Worm (Caenorhabditis elegans) whole organism, young adult: ENCODE data around the gene H41C03.2.

ENCODE experiments used
- F52B5.7 ChIP-seq: sonication (generic microtip); optimal IDR thresholded peaks from 2 replicates; lab custom pipeline; 2016; ENCODE audit warnings: mild to moderate bottlenecking, missing genetic modification characterization, missing compliant biosample characterization
- F57C9.4 ChIP-seq: sonication (generic microtip); optimal IDR thresholded peaks from 2 replicates; lab custom pipeline; 2017; ENCODE audit warnings: mild to moderate bottlenecking, missing genetic modification characterization, missing compliant biosample characterization
- K11D2.4 ChIP-seq: fragments of 200-800 bp; sonication (Bioruptor generic); IDR thresholded peaks from 2 replicates; pipeline ENCODE4 v1.3.6; 2022; ENCODE audit warnings: missing genetic modification reagents, missing genetic modification characterization, missing compliant biosample characterization
- lin-35 ChIP-seq, 3 experiments: fragments of 150-350 bp in 2 of 3; sonication (generic microtip) in 1 of 3; optimal IDR thresholded peaks; 2 replicates each; lab custom pipeline; 2014 to 2018; ENCODE audit warnings: missing biosample characterization in 3 of 3, missing genetic modification characterization in 3 of 3, missing genetic modification reagents in 3 of 3
- lin-40 ChIP-seq: sonication (generic microtip); optimal IDR thresholded peaks from 2 replicates; lab custom pipeline; 2016; ENCODE audit warnings: missing genetic modification characterization, mild to moderate bottlenecking, missing compliant biosample characterization, missing genotype, missing genetic modification reagents
- madf-10 ChIP-seq: sonication (generic microtip); optimal IDR thresholded peaks from 2 replicates; lab custom pipeline; 2016; ENCODE audit warnings: mild to moderate bottlenecking, missing genetic modification characterization, missing compliant biosample characterization
- mcd-1 ChIP-seq: fragments of 200-800 bp; sonication (Bioruptor generic); IDR thresholded peaks from 2 replicates; pipeline ENCODE4 v1.3.6; 2022; ENCODE audit warnings: missing genetic modification reagents, missing genetic modification characterization, missing compliant biosample characterization
- mxl-1 ChIP-seq: sonication (generic microtip); optimal IDR thresholded peaks from 2 replicates; lab custom pipeline; 2016; ENCODE audit warnings: missing genetic modification characterization, missing compliant biosample characterization

DNA sequence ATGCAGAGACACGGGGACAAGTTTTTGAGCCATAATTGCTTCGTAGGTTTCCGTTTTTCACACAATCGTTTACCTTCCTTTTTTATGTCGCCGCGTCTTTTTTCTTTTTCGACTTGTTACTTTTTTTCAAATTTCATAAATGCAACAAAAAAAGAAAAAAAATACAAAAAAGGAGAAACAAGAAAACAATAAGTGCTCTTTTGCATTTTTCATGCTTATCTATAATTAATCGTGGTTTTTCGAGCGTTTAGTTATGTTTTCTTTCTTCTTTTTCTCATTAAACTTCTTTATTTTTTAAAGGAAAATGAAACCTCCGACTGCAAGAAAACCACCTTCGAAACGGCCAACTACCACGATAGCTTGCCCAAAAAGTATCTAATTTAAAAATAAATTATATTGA is 44.0 kb upstream of the H41C03.2 start, which contains the start of gene F59G1.4:
- TF ChIP-seq madf-10 (tag; lab: Kevin White, UChicago) (no peak), lin-35 (GFP tag; optimal IDR thresholded peaks at IDR 0.05; lab: Kevin White, UChicago) (no peak), mcd-1 (no peak), F52B5.7 (tag; lab: Kevin White, UChicago) (no peak), mxl-1 (tag; lab: Kevin White, UChicago) (no peak), F57C9.4 (tag; lab: Kevin White, UChicago) (no peak), K11D2.4 (GFP tag; lab: Robert Waterston, UW) (no peak), lin-40 (tag; lab: Kevin White, UChicago) (no peak)
